Worm (Caenorhabditis elegans) whole organism, mixed stage, embryonic: ENCODE results near the gene xpc-1.

Experiments
- bed-3 ChIP-seq: fragments of 200-800 bp; sonication (Bioruptor generic); optimal IDR thresholded peaks from 3 replicates; lab custom pipeline; 2018; ENCODE audit warnings: mild to moderate bottlenecking, missing genetic modification characterization, moderate library complexity, missing compliant biosample characterization
- ceh-83 ChIP-seq: fragments of 200-800 bp; sonication (Bioruptor generic); optimal IDR thresholded peaks from 2 replicates; lab custom pipeline; 2018; ENCODE audit warnings: mild to moderate bottlenecking, missing genetic modification characterization, missing compliant biosample characterization
- ces-1 ChIP-seq: fragments of 150-350 bp; optimal IDR thresholded peaks from 2 replicates; lab custom pipeline; 2014; ENCODE audit warnings: missing biosample characterization, missing genetic modification reagents, missing genetic modification characterization
- ham-2 ChIP-seq: fragments of 200-800 bp; sonication (Bioruptor generic); optimal IDR thresholded peaks from 2 replicates; lab custom pipeline; 2018; ENCODE audit warnings: mild to moderate bottlenecking, missing genetic modification characterization, missing compliant biosample characterization
- lin-32 ChIP-seq: fragments of 200-800 bp; sonication (Bioruptor generic); optimal IDR thresholded peaks from 2 replicates; lab custom pipeline; 2018; ENCODE audit warnings: mild to moderate bottlenecking, missing genetic modification characterization, missing compliant biosample characterization
- unc-120 ChIP-seq: sonication (generic microtip); optimal IDR thresholded peaks from 2 replicates; lab custom pipeline; 2017; ENCODE audit warnings: missing genetic modification characterization, missing compliant biosample characterization; ENCODE audit not compliant: poor library complexity, severe bottlenecking
- unc-62 ChIP-seq: fragments of 150-350 bp; optimal IDR thresholded peaks from 2 replicates; lab custom pipeline; 2014; ENCODE audit warnings: missing biosample characterization, missing genetic modification reagents, missing genetic modification characterization
- zip-8 ChIP-seq: fragments of 150-350 bp; optimal IDR thresholded peaks from 2 replicates; lab custom pipeline; 2014; ENCODE audit warnings: missing biosample characterization, missing genetic modification characterization

xpc-1 gene

ce11 chrIV:2053591-2053990 lies 60.7 kb downstream of the xpc-1 start:
- TF ChIP-seq ces-1 (GFP tag; lab: Kevin White, UChicago) (peak; percentile 93), unc-62 (peak; percentile 0), unc-120 (peak; percentile 31), zip-8 (no peak)

ce11 chrIV:2057462-2057861 lies 64.6 kb downstream of the xpc-1 start:
- TF ChIP-seq ceh-83 (GFP tag; lab: Kevin White, UChicago) (no peak), lin-32 (no peak), ham-2 (GFP tag; lab: Kevin White, UChicago) (no peak), bed-3 (no peak)
